Worm (Caenorhabditis elegans): ENCODE measurements around the gene sra-33.

The sra-33 gene

ce11 chrII:4489288-4489687 is 47.8 kb downstream of the sra-33 start, which contains the start of gene T05C1.3:
T05C1.3 (minus strand) TSS chrII:4489388.
- no peak for TF ChIP-seq sea-1 (GFP tag; conservative IDR thresholded peaks at IDR 0.05)
- no peak for TF ChIP-seq B0310.2 (tag; optimal IDR thresholded peaks at IDR 0.05)
- no peak for TF ChIP-seq ceh-36 (tag; optimal IDR thresholded peaks at IDR 0.05)
- no peak for TF ChIP-seq hmg-4 (GFP tag; optimal IDR thresholded peaks at IDR 0.05)
- no peak for TF ChIP-seq ets-7 (tag; optimal IDR thresholded peaks at IDR 0.05)
- TF ChIP-seq tbx-11 (GFP tag; IDR thresholded peaks at IDR 0.05), result no peak
- TF ChIP-seq ceh-13 (GFP tag; optimal IDR thresholded peaks at IDR 0.05), result no peak
- no peak for TF ChIP-seq hnd-1 (tag; optimal IDR thresholded peaks at IDR 0.05)
